Worm (Caenorhabditis elegans) whole organism, early embryonic: ENCODE data around the gene attf-5.

Source experiments
- aly-1 ChIP-seq: sonication (generic microtip); optimal IDR thresholded peaks from 2 replicates; lab custom pipeline; 2016; ENCODE audit warnings: missing genetic modification characterization, missing compliant biosample characterization
- ama-1 ChIP-seq: fragments of 150-350 bp; optimal IDR thresholded peaks from 2 replicates; lab custom pipeline; 2014
- ceh-36 ChIP-seq: sonication (generic microtip); optimal IDR thresholded peaks from 2 replicates; lab custom pipeline; 2016; ENCODE audit warnings: missing genetic modification characterization, inconsistent platforms, missing compliant biosample characterization
- hmbx-1 ChIP-seq: sonication (generic microtip); optimal IDR thresholded peaks from 2 replicates; lab custom pipeline; 2016; ENCODE audit warnings: mild to moderate bottlenecking, missing genetic modification characterization, missing compliant biosample characterization
- tbx-11 ChIP-seq: fragments of 200-800 bp; sonication (Bioruptor generic); IDR thresholded peaks from 2 replicates; pipeline ENCODE4 v1.3.6; 2022; ENCODE audit warnings: missing genetic modification characterization, missing compliant biosample characterization
- tbx-37 ChIP-seq: fragments of 200-800 bp; sonication (Bioruptor generic); conservative IDR thresholded peaks from 2 replicates; pipeline ENCODE4 v1.3.6; 2022; ENCODE audit warnings: missing genetic modification reagents, missing genetic modification characterization, missing compliant biosample characterization
- tra-4 ChIP-seq: sonication (generic microtip); optimal IDR thresholded peaks from 2 replicates; lab custom pipeline; 2017; ENCODE audit warnings: missing genetic modification characterization, missing compliant biosample characterization

- no peak for TF ChIP-seq tbx-11 (GFP tag; lab: Robert Waterston, UW)
- TF ChIP-seq ama-1 (lab: Kevin White, UChicago), result no peak
- no peak for TF ChIP-seq tra-4 (tag; lab: Kevin White, UChicago)
- TF ChIP-seq tbx-37 (GFP tag; lab: Robert Waterston, UW), result no peak
- no peak for TF ChIP-seq aly-1 (tag; lab: Kevin White, UChicago)
- TF ChIP-seq ceh-36 (tag; lab: Kevin White, UChicago), result no peak
- TF ChIP-seq hmbx-1, result no peak
Observed at ce11 chrX:789848-790247, 1.7 kb downstream of the attf-5 start.
